Worm (Caenorhabditis elegans) whole organism, L2 larva: Measurements from ENCODE around the gene ekl-5.
A peak's percentile ranks its signal among the peaks of the same experiment; 100 is the strongest.

Experiments used
- C34F6.9 ChIP-seq: fragments of 150-350 bp; optimal IDR thresholded peaks from 2 replicates; lab custom pipeline; 2014; ENCODE audit warnings: missing biosample characterization, missing genetic modification characterization
- F13H6.1 ChIP-seq: sonication (generic microtip); optimal IDR thresholded peaks from 2 replicates; lab custom pipeline; 2016; ENCODE audit warnings: missing genetic modification characterization, missing compliant biosample characterization
- ZK546.5 ChIP-seq: sonication (generic microtip); optimal IDR thresholded peaks from 2 replicates; lab custom pipeline; 2017; ENCODE audit warnings: missing biosample characterization, missing genetic modification characterization
- alr-1 ChIP-seq: fragments of 150-350 bp; optimal IDR thresholded peaks from 2 replicates; lab custom pipeline; 2014; ENCODE audit warnings: missing biosample characterization, missing genetic modification characterization
- aly-2 ChIP-seq: fragments of 150-350 bp; optimal IDR thresholded peaks from 2 replicates; lab custom pipeline; 2014; ENCODE audit warnings: missing biosample characterization, missing genetic modification characterization
- ama-1 ChIP-seq: fragments of 150-350 bp; optimal IDR thresholded peaks from 2 replicates; lab custom pipeline; 2018; ENCODE audit warnings: inconsistent platforms
- blmp-1 ChIP-seq: sonication (generic microtip); optimal IDR thresholded peaks from 2 replicates; lab custom pipeline; 2017; ENCODE audit warnings: missing genetic modification characterization, mild to moderate bottlenecking, missing compliant biosample characterization, antibody characterized with exemption, moderate library complexity; ENCODE audit not compliant: insufficient read depth
- ceh-16 ChIP-seq: fragments of 150-350 bp; optimal IDR thresholded peaks from 2 replicates; lab custom pipeline; 2014; ENCODE audit warnings: missing biosample characterization, missing genetic modification characterization
- crh-2 ChIP-seq: sonication (generic microtip); optimal IDR thresholded peaks from 2 replicates; lab custom pipeline; 2017; ENCODE audit warnings: missing biosample characterization, missing genetic modification characterization
- dmd-4 ChIP-seq: sonication (generic microtip); optimal IDR thresholded peaks from 2 replicates; lab custom pipeline; 2017; ENCODE audit warnings: missing biosample characterization, missing genetic modification characterization
- egl-27 ChIP-seq: sonication (generic microtip); optimal IDR thresholded peaks from 3 replicates; lab custom pipeline; 2017; ENCODE audit warnings: missing biosample characterization, missing genetic modification reagents, missing genetic modification characterization
- fos-1 ChIP-seq: fragments of 150-350 bp; optimal IDR thresholded peaks from 2 replicates; lab custom pipeline; 2014; ENCODE audit warnings: missing biosample characterization, missing genetic modification characterization
- gmeb-1 ChIP-seq: fragments of 150-350 bp; optimal IDR thresholded peaks from 2 replicates; lab custom pipeline; 2014; ENCODE audit warnings: missing biosample characterization, missing genetic modification characterization
- lin-13 ChIP-seq: fragments of 150-350 bp; optimal IDR thresholded peaks from 2 replicates; lab custom pipeline; 2014; ENCODE audit warnings: missing biosample characterization, missing genetic modification reagents, missing genetic modification characterization
- lin-39 ChIP-seq: fragments of 150-350 bp; optimal IDR thresholded peaks from 2 replicates; lab custom pipeline; 2014; ENCODE audit warnings: missing biosample characterization, missing genetic modification reagents, missing genetic modification characterization
- lsy-2 ChIP-seq, 2 experiments: fragments of 150-350 bp in 1 of 2; sonication (generic microtip) in 1 of 2; optimal IDR thresholded peaks; 2 replicates each; lab custom pipeline; 2014 to 2017; ENCODE audit warnings: missing biosample characterization in 2 of 2, missing genetic modification characterization in 2 of 2
- mab-5 ChIP-seq: fragments of 150-350 bp; optimal IDR thresholded peaks from 2 replicates; lab custom pipeline; 2014; ENCODE audit warnings: missing biosample characterization, missing genetic modification characterization
- mdl-1 ChIP-seq, 2 experiments: fragments of 150-350 bp in 1 of 2; sonication (generic microtip) in 1 of 2; optimal IDR thresholded peaks; 2 replicates each; lab custom pipeline; 2017; ENCODE audit warnings: missing biosample characterization in 2 of 2, missing genetic modification characterization in 2 of 2
- nhr-11 ChIP-seq: fragments of 150-350 bp; optimal IDR thresholded peaks from 2 replicates; lab custom pipeline; 2014; ENCODE audit warnings: missing biosample characterization, missing genetic modification characterization
- nhr-12 ChIP-seq: fragments of 150-350 bp; optimal IDR thresholded peaks from 2 replicates; lab custom pipeline; 2014; ENCODE audit warnings: missing biosample characterization, missing genetic modification characterization
- nhr-129 ChIP-seq: fragments of 150-350 bp; optimal IDR thresholded peaks from 2 replicates; lab custom pipeline; 2014; ENCODE audit warnings: missing biosample characterization, missing genetic modification characterization
- nhr-21 ChIP-seq: fragments of 150-350 bp; optimal IDR thresholded peaks from 2 replicates; lab custom pipeline; 2014; ENCODE audit warnings: missing biosample characterization, missing genetic modification characterization
- nhr-237 ChIP-seq: fragments of 150-350 bp; optimal IDR thresholded peaks from 2 replicates; lab custom pipeline; 2014; ENCODE audit warnings: missing biosample characterization, missing genetic modification characterization
- nhr-25 ChIP-seq: fragments of 150-350 bp; sonication (generic microtip); optimal IDR thresholded peaks from 3 replicates; lab custom pipeline; 2014; ENCODE audit warnings: missing biosample characterization, missing genetic modification characterization
- nhr-6 ChIP-seq: fragments of 150-350 bp; optimal IDR thresholded peaks from 2 replicates; lab custom pipeline; 2014; ENCODE audit warnings: missing biosample characterization, missing genetic modification characterization
- peb-1 ChIP-seq: fragments of 150-350 bp; optimal IDR thresholded peaks from 2 replicates; lab custom pipeline; 2014; ENCODE audit warnings: missing biosample characterization, missing genetic modification characterization
- sem-4 ChIP-seq: fragments of 150-350 bp; optimal IDR thresholded peaks from 2 replicates; lab custom pipeline; 2014; ENCODE audit warnings: missing biosample characterization, missing genetic modification reagents, missing genetic modification characterization
- sma-3 ChIP-seq: sonication (generic microtip); optimal IDR thresholded peaks from 2 replicates; lab custom pipeline; 2016; ENCODE audit warnings: missing genetic modification reagents, missing genetic modification characterization, missing compliant biosample characterization
- sma-9 ChIP-seq, 2 experiments: fragments of 150-350 bp in 1 of 2; sonication (generic microtip) in 1 of 2; optimal IDR thresholded peaks; 2 replicates each; lab custom pipeline; 2014 to 2016; ENCODE audit warnings: missing genetic modification characterization in 2 of 2, mild to moderate bottlenecking in 1 of 2, missing biosample characterization in 1 of 2, missing compliant biosample characterization in 1 of 2, missing genetic modification reagents in 1 of 2, moderate library complexity in 1 of 2
- snpc-4 ChIP-seq: fragments of 150-350 bp; optimal IDR thresholded peaks from 2 replicates; lab custom pipeline; 2014; ENCODE audit warnings: missing biosample characterization, missing genetic modification characterization
- unc-39 ChIP-seq: fragments of 150-350 bp; optimal IDR thresholded peaks from 2 replicates; lab custom pipeline; 2014; ENCODE audit warnings: missing biosample characterization, missing genetic modification characterization
- unc-62 ChIP-seq: fragments of 150-350 bp; optimal IDR thresholded peaks from 2 replicates; lab custom pipeline; 2014; ENCODE audit warnings: missing biosample characterization, missing genetic modification reagents, missing genetic modification characterization
- zag-1 ChIP-seq: fragments of 150-350 bp; optimal IDR thresholded peaks from 2 replicates; lab custom pipeline; 2014; ENCODE audit warnings: missing biosample characterization, missing genetic modification characterization
- ztf-11 ChIP-seq: sonication (generic microtip); optimal IDR thresholded peaks from 2 replicates; lab custom pipeline; 2017; ENCODE audit warnings: missing biosample characterization, missing genetic modification characterization
- ztf-4 ChIP-seq: fragments of 150-350 bp; optimal IDR thresholded peaks from 2 replicates; lab custom pipeline; 2014; ENCODE audit warnings: missing biosample characterization, missing genetic modification characterization

Gene ekl-5

ce11 chrX:13950620-13951152, 33.7 kb upstream of the ekl-5 start:
- TF ChIP-seq mdl-1 (tag; optimal IDR thresholded peaks at IDR 0.05; lab: Kevin White, UChicago) (no peak), gmeb-1 (tag; lab: Kevin White, UChicago) (peak; percentile 20), aly-2 (tag; lab: Kevin White, UChicago) (no peak), lsy-2 (tag; optimal IDR thresholded peaks at IDR 0.05; lab: Kevin White, UChicago) (peak in 1 of 2 experiments; percentile 28), blmp-1 (tag; lab: Kevin White, UChicago) (peak; percentile 30), egl-27 (tag; lab: Kevin White, UChicago) (peak; percentile 63), nhr-21 (tag; lab: Kevin White, UChicago) (peak; percentile 73), nhr-6 (tag; lab: Kevin White, UChicago) (no peak), snpc-4 (tag; lab: Kevin White, UChicago) (no peak), alr-1 (tag; lab: Kevin White, UChicago) (no peak), nhr-129 (tag; lab: Kevin White, UChicago) (peak; percentile 62), sem-4 (tag; lab: Kevin White, UChicago) (no peak), crh-2 (tag; lab: Kevin White, UChicago) (peak; percentile 53), nhr-25 (tag; lab: Kevin White, UChicago) (peak; percentile 74), lin-13 (GFP tag; lab: Kevin White, UChicago) (peak; percentile 8), sma-3 (GFP tag; lab: Kevin White, UChicago) (peak; percentile 79), ceh-16 (peak; percentile 7), lin-39 (tag; lab: Kevin White, UChicago) (no peak), C34F6.9 (tag; lab: Kevin White, UChicago) (peak; percentile 25), sma-9 (GFP tag; optimal IDR thresholded peaks at IDR 0.05; lab: Kevin White, UChicago) (peak; percentile 65), sma-9 (tag; optimal IDR thresholded peaks at IDR 0.05; lab: Kevin White, UChicago) (no peak), ztf-4 (tag; lab: Kevin White, UChicago) (no peak), mab-5 (tag; lab: Kevin White, UChicago) (no peak), F13H6.1 (tag; lab: Kevin White, UChicago) (peak; percentile 81), ama-1 (lab: Kevin White, UChicago) (no peak), fos-1 (tag; lab: Kevin White, UChicago) (peak; percentile 44)

- TF ChIP-seq lin-13 (GFP tag; lab: Kevin White, UChicago), result no peak
- TF ChIP-seq nhr-11 (tag; lab: Kevin White, UChicago), result no peak
- TF ChIP-seq nhr-237 (tag; lab: Kevin White, UChicago), result no peak
- TF ChIP-seq dmd-4 (tag; lab: Kevin White, UChicago), result no peak
- no peak for TF ChIP-seq ztf-4 (tag; lab: Kevin White, UChicago)
- no peak for TF ChIP-seq aly-2 (tag; lab: Kevin White, UChicago)
- no peak for TF ChIP-seq ZK546.5 (tag; lab: Kevin White, UChicago)
- no peak for TF ChIP-seq blmp-1 (tag; lab: Kevin White, UChicago)
- TF ChIP-seq nhr-21 (tag; lab: Kevin White, UChicago), result no peak
- TF ChIP-seq unc-62 (GFP tag; lab: Kevin White, UChicago), result no peak
- TF ChIP-seq egl-27 (tag; lab: Kevin White, UChicago), result no peak
- no peak for TF ChIP-seq nhr-12 (tag; lab: Kevin White, UChicago)
- TF ChIP-seq ztf-11 (tag; lab: Kevin White, UChicago), result no peak
- TF ChIP-seq unc-39, result no peak
- no peak for TF ChIP-seq snpc-4 (tag; lab: Kevin White, UChicago)
- no peak for TF ChIP-seq mab-5 (tag; lab: Kevin White, UChicago)
- TF ChIP-seq fos-1 (tag; lab: Kevin White, UChicago), result no peak
- no peak for TF ChIP-seq zag-1 (tag; lab: Kevin White, UChicago)
- no peak for TF ChIP-seq C34F6.9 (tag; lab: Kevin White, UChicago)
- TF ChIP-seq peb-1 (tag; lab: Kevin White, UChicago), result no peak
Measured at ce11 chrX:13948810-13949209, 31.8 kb upstream of the ekl-5 start, which contains the start of gene alg-1. Gene alg-1 (plus strand): TSS chrX:13949110.

ce11 chrX:13948167-13948566, 31.2 kb upstream of the ekl-5 start:
- no peak for TF ChIP-seq C34F6.9 (tag; lab: Kevin White, UChicago)
- TF ChIP-seq lsy-2 (tag; optimal IDR thresholded peaks at IDR 0.05; lab: Kevin White, UChicago), result no peak
- no peak for TF ChIP-seq zag-1 (tag; lab: Kevin White, UChicago)
- TF ChIP-seq aly-2 (tag; lab: Kevin White, UChicago), result no peak
- peak; percentile 0 for TF ChIP-seq nhr-129 (tag; lab: Kevin White, UChicago)
